Fruit fly (Drosophila melanogaster) whole organism, prepupa: ENCODE measurements around the gene CG34132.
A peak's percentile ranks its signal among the peaks of the same experiment; 100 is the strongest.

Experiments used
- Blimp-1 ChIP-seq: fragments of 200-800 bp; sonication (Bioruptor generic); optimal IDR thresholded peaks from 3 replicates; lab custom pipeline; 2017; ENCODE audit warnings: missing biosample characterization, missing genetic modification characterization, mild to moderate bottlenecking, moderate library complexity, missing genetic modification reagents
- CG10631 ChIP-seq: fragments of 200-800 bp; sonication (Bioruptor generic); optimal IDR thresholded peaks from 2 replicates; lab custom pipeline; 2016; ENCODE audit warnings: missing biosample characterization, missing genetic modification characterization
- CG11762 ChIP-seq: fragments of 200-800 bp; sonication (Bioruptor generic); optimal IDR thresholded peaks from 3 replicates; lab custom pipeline; 2016; ENCODE audit warnings: missing biosample characterization, missing genetic modification characterization; ENCODE audit not compliant: insufficient read depth
- CG1621 ChIP-seq: fragments of 200-800 bp; sonication (Bioruptor generic); optimal IDR thresholded peaks from 3 replicates; lab custom pipeline; 2018; ENCODE audit warnings: missing biosample characterization, mild to moderate bottlenecking, missing genetic modification characterization
- CG3032 ChIP-seq: fragments of 200-800 bp; optimal IDR thresholded peaks from 2 replicates; lab custom pipeline; 2019; ENCODE audit warnings: missing biosample characterization, mild to moderate bottlenecking, missing genetic modification characterization, moderate library complexity
- CG31627 ChIP-seq: fragments of 200-800 bp; sonication (Bioruptor generic); optimal IDR thresholded peaks from 3 replicates; lab custom pipeline; 2016; ENCODE audit warnings: missing biosample characterization, missing genetic modification characterization
- CG32006 ChIP-seq: fragments of 200-800 bp; sonication (Bioruptor generic); optimal IDR thresholded peaks from 3 replicates; lab custom pipeline; 2017; ENCODE audit warnings: missing biosample characterization, mild to moderate bottlenecking, missing genetic modification characterization
- CG4318 ChIP-seq: fragments of 200-800 bp; sonication (Bioruptor generic); optimal IDR thresholded peaks from 3 replicates; lab custom pipeline; 2017; ENCODE audit warnings: missing biosample characterization, mild to moderate bottlenecking, missing genetic modification characterization
- CG6163 ChIP-seq: fragments of 200-800 bp; sonication (Bioruptor generic); IDR thresholded peaks from 3 replicates; pipeline ENCODE4 v1.3.6; 2022; ENCODE audit warnings: missing biosample characterization, missing genetic modification characterization
- CG6276 ChIP-seq: fragments of 200-800 bp; sonication (Bioruptor generic); optimal IDR thresholded peaks from 2 replicates; lab custom pipeline; 2017; ENCODE audit warnings: missing biosample characterization, mild to moderate bottlenecking, missing genetic modification characterization
- CG6808 ChIP-seq: fragments of 200-800 bp; sonication (Bioruptor generic); optimal IDR thresholded peaks from 3 replicates; lab custom pipeline; 2017; ENCODE audit warnings: missing biosample characterization, missing genetic modification characterization, mild to moderate bottlenecking, moderate library complexity, missing genetic modification reagents
- CG6854 ChIP-seq: fragments of 200-800 bp; sonication (Bioruptor generic); optimal IDR thresholded peaks from 2 replicates; lab custom pipeline; 2017; ENCODE audit warnings: missing biosample characterization, mild to moderate bottlenecking, missing genetic modification characterization
- CG8119 ChIP-seq: fragments of 200-800 bp; sonication (Bioruptor generic); IDR thresholded peaks from 3 replicates; pipeline ENCODE4 v1.3.6; 2022; ENCODE audit warnings: missing biosample characterization, missing genetic modification characterization
- CG8319 ChIP-seq: fragments of 200-800 bp; sonication (Bioruptor generic); optimal IDR thresholded peaks from 3 replicates; lab custom pipeline; 2016; ENCODE audit warnings: missing biosample characterization, missing genetic modification characterization
- CG8632 ChIP-seq: fragments of 200-800 bp; sonication (Bioruptor generic); optimal IDR thresholded peaks from 3 replicates; lab custom pipeline; 2016; ENCODE audit warnings: missing biosample characterization, missing genetic modification characterization
- CG9139 ChIP-seq: fragments of 200-800 bp; sonication (Bioruptor generic); optimal IDR thresholded peaks from 3 replicates; lab custom pipeline; 2017; ENCODE audit warnings: missing biosample characterization, mild to moderate bottlenecking, missing genetic modification characterization
- Eip78C ChIP-seq: fragments of 200-800 bp; sonication (Bioruptor generic); peaks from one replicate; lab custom pipeline; 2016; ENCODE audit warnings: missing biosample characterization, missing genetic modification characterization
- Eip93F ChIP-seq: fragments of 200-800 bp; sonication (Bioruptor generic); optimal IDR thresholded peaks from 2 replicates; lab custom pipeline; 2016; ENCODE audit warnings: missing biosample characterization, mild to moderate bottlenecking, missing genetic modification characterization
- Ets21C ChIP-seq: fragments of 200-800 bp; sonication (Bioruptor generic); optimal IDR thresholded peaks from 3 replicates; lab custom pipeline; 2016; ENCODE audit warnings: missing biosample characterization, missing genetic modification characterization
- Ets96B ChIP-seq: fragments of 200-800 bp; optimal IDR thresholded peaks from 2 replicates; lab custom pipeline; 2019; ENCODE audit warnings: missing biosample characterization, mild to moderate bottlenecking, missing genetic modification characterization, moderate library complexity
- Gug ChIP-seq: fragments of 200-800 bp; sonication (Bioruptor generic); IDR thresholded peaks from 2 replicates; pipeline ENCODE4 v1.3.6; 2022; ENCODE audit warnings: missing biosample characterization, missing genetic modification characterization
- Hr38 ChIP-seq: sonication (Bioruptor generic); optimal IDR thresholded peaks from 2 replicates; lab custom pipeline; 2016; ENCODE audit warnings: missing biosample characterization, missing genetic modification characterization
- Hr39 ChIP-seq: fragments of 200-800 bp; sonication (Bioruptor generic); optimal IDR thresholded peaks from 2 replicates; lab custom pipeline; 2016; ENCODE audit warnings: missing biosample characterization, missing genetic modification characterization
- Hr4 ChIP-seq: fragments of 200-800 bp; sonication (Bioruptor generic); optimal IDR thresholded peaks from 3 replicates; lab custom pipeline; 2016; ENCODE audit warnings: missing biosample characterization, missing genetic modification characterization
- Lpt ChIP-seq: fragments of 200-800 bp; sonication (Bioruptor generic); optimal IDR thresholded peaks from 3 replicates; lab custom pipeline; 2016; ENCODE audit warnings: missing biosample characterization, missing genetic modification characterization
- Met ChIP-seq: fragments of 200-800 bp; sonication (Bioruptor generic); optimal IDR thresholded peaks from 3 replicates; lab custom pipeline; 2016; ENCODE audit warnings: missing biosample characterization, missing genetic modification characterization
- Smox ChIP-seq: fragments of 200-800 bp; sonication (Bioruptor generic); optimal IDR thresholded peaks from 3 replicates; lab custom pipeline; 2016; ENCODE audit warnings: missing biosample characterization, missing genetic modification characterization
- Sox102F ChIP-seq: fragments of 200-800 bp; sonication (Bioruptor generic); optimal IDR thresholded peaks from 2 replicates; lab custom pipeline; 2016; ENCODE audit warnings: missing biosample characterization, mild to moderate bottlenecking, missing genetic modification characterization
- Sox15 ChIP-seq: fragments of 200-800 bp; sonication (Bioruptor generic); optimal IDR thresholded peaks from 3 replicates; lab custom pipeline; 2016; ENCODE audit warnings: missing biosample characterization, missing genetic modification characterization
- achi ChIP-seq: fragments of 200-800 bp; sonication (Bioruptor generic); optimal IDR thresholded peaks from 3 replicates; lab custom pipeline; 2016; ENCODE audit warnings: missing biosample characterization, missing genetic modification characterization
- cyc ChIP-seq: fragments of 200-800 bp; sonication (Bioruptor generic); optimal IDR thresholded peaks from 3 replicates; lab custom pipeline; 2016; ENCODE audit warnings: missing biosample characterization, missing genetic modification characterization
- dac ChIP-seq: fragments of 200-800 bp; sonication (Bioruptor generic); optimal IDR thresholded peaks from 2 replicates; lab custom pipeline; 2017; ENCODE audit warnings: missing biosample characterization, mild to moderate bottlenecking, missing genetic modification characterization
- esn ChIP-seq: fragments of 200-800 bp; sonication (Bioruptor generic); optimal IDR thresholded peaks from 2 replicates; lab custom pipeline; 2016; ENCODE audit warnings: missing biosample characterization, mild to moderate bottlenecking, missing genetic modification characterization, moderate library complexity
- fd59A ChIP-seq: fragments of 200-800 bp; sonication (Bioruptor generic); optimal IDR thresholded peaks from 2 replicates; lab custom pipeline; 2017; ENCODE audit warnings: missing biosample characterization, mild to moderate bottlenecking, missing genetic modification characterization, missing genetic modification reagents
- lz ChIP-seq: fragments of 200-800 bp; sonication (Bioruptor generic); optimal IDR thresholded peaks from 3 replicates; lab custom pipeline; 2016; ENCODE audit warnings: missing biosample characterization, missing genetic modification characterization
- spab ChIP-seq: fragments of 200-800 bp; sonication (Bioruptor generic); optimal IDR thresholded peaks from 2 replicates; lab custom pipeline; 2017; ENCODE audit warnings: missing biosample characterization, mild to moderate bottlenecking, missing genetic modification characterization, missing genetic modification reagents
- ss ChIP-seq, 2 experiments: fragments of 200-800 bp; sonication (Bioruptor generic); optimal IDR thresholded peaks; 2 replicates in 1 of 2; 3 replicates in 1 of 2; lab custom pipeline; 2017 to 2018; ENCODE audit warnings: mild to moderate bottlenecking in 2 of 2, missing biosample characterization in 2 of 2, missing genetic modification characterization in 2 of 2, moderate library complexity in 1 of 2
- svp ChIP-seq: fragments of 200-800 bp; sonication (Bioruptor generic); peaks from one replicate; lab custom pipeline; 2016; ENCODE audit warnings: missing biosample characterization, missing genetic modification characterization
- topi ChIP-seq: fragments of 200-800 bp; sonication (Bioruptor generic); optimal IDR thresholded peaks from 3 replicates; lab custom pipeline; 2016; ENCODE audit warnings: missing biosample characterization, missing genetic modification characterization
- vri ChIP-seq: fragments of 200-800 bp; sonication (Bioruptor generic); optimal IDR thresholded peaks from 3 replicates; lab custom pipeline; 2016; ENCODE audit warnings: missing biosample characterization, mild to moderate bottlenecking, missing genetic modification characterization

CG34132 gene

DNA sequence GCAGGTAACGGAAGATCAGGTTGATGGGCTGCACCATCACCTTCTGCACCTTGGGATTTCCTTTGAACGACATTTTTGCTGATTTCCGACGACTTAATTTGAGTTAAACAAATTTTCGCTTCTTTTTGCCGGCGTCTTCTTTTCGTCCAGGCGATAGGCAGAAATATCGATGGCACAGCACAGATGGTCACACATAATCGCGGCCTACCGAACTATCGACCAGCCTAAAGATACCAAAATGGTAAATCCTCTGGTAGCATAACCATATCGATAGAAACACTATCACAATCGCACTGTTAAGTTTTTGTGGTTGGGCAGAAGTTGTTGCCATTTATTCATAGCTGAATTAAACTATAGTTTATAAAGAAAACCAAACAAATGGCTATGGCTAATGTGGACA lies at the start of gene CG34132, which contains the start of gene SmE:
Gene CG34132, plus strand, starts transcription at position 233 of the 400 bp plus-strand sequence.
Gene SmE, minus strand, starts transcription at position 180 of the 400 bp plus-strand sequence.
- TF ChIP-seq Met (GFP tag; lab: Kevin White, UChicago) (no peak), CG1621 (tag; lab: Kevin White, UChicago) (no peak), cyc (GFP tag; lab: Kevin White, UChicago) (no peak), Sox102F (GFP tag; lab: Kevin White, UChicago) (no peak), lz (GFP tag; lab: Kevin White, UChicago) (no peak), dac (GFP tag; lab: Kevin White, UChicago) (no peak), Hr38 (no peak), vri (no peak), topi (no peak), CG10631 (GFP tag; lab: Kevin White, UChicago) (no peak), Ets21C (GFP tag; lab: Kevin White, UChicago) (no peak), Blimp-1 (GFP tag; lab: Kevin White, UChicago) (no peak), Lpt (GFP tag; lab: Kevin White, UChicago) (no peak), ss (GFP tag; optimal IDR thresholded peaks at IDR 0.05; lab: Kevin White, UChicago) (no peak), CG6854 (GFP tag; lab: Kevin White, UChicago) (no peak), CG4318 (GFP tag; lab: Kevin White, UChicago) (no peak), CG8119 (GFP tag; lab: Robert Waterston, UW) (no peak), CG3032 (tag; lab: Kevin White, UChicago) (no peak)
- TF ChIP-seq, all 60 proteins: peak for 0

DNA sequence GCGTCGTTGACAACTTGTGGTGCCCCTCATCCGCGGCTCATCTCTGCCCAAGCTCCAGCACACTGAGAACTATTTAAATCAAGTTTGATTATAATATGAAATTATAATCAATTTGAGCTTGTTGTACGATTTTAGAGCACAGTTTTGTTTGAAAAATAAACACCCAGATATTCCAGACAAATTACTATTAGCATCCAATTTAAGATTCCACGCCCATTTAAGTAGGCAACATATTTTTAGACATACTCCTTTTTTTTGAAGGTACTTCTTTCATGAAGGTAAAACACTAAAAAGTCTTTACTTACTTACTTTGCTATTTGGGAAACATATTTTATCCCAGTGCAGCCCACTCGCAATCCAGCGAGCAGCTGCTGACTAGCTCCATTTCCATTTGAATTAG lies 47.3 kb upstream of the CG34132 start:
- no peak for TF ChIP-seq Lpt (GFP tag; lab: Kevin White, UChicago)
- peak; percentile 9 for TF ChIP-seq CG32006 (GFP tag; lab: Kevin White, UChicago)
- TF ChIP-seq svp (GFP tag; lab: Kevin White, UChicago) = peak; percentile 35
- TF ChIP-seq, all 60 proteins: peak for 2

DNA sequence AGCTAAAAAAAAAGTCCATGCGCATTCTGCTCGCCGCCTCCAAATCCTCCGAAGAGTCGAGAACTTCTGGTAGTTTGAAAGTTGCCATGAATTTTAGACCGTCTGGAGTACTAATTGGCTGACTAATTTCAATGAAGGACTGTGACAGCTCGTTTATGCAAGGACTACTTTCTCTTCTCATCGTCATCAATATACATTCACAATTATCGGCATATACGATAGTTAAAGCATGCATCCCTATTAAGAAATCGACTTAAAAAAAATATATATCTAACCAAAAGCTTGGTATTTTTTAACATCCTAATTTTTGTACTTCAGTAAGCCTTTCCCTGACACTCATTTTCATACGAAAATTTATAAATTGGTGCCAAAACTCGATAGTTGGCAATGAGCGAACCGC lies 45.2 kb upstream of the CG34132 start, which contains the start of gene CG14537:
Gene CG14537, plus strand, starts transcription at position 301 of the 400 bp plus-strand sequence.
- TF ChIP-seq CG6808 (GFP tag; lab: Kevin White, UChicago) = no peak
- no peak for TF ChIP-seq CG6163 (GFP tag; lab: Robert Waterston, UW)
- no peak for TF ChIP-seq CG6276
- TF ChIP-seq esn = no peak
- TF ChIP-seq Gug = no peak
- no peak for TF ChIP-seq lz (GFP tag; lab: Kevin White, UChicago)
- no peak for TF ChIP-seq CG9139 (GFP tag; lab: Kevin White, UChicago)
- no peak for TF ChIP-seq Eip93F (GFP tag; lab: Kevin White, UChicago)
- TF ChIP-seq achi (GFP tag; lab: Kevin White, UChicago) = no peak
- TF ChIP-seq Ets96B (tag; lab: Kevin White, UChicago) = no peak
- TF ChIP-seq CG8319 (GFP tag; lab: Kevin White, UChicago) = no peak
- no peak for TF ChIP-seq CG8632 (GFP tag; lab: Kevin White, UChicago)
- no peak for TF ChIP-seq Hr39 (GFP tag; lab: Kevin White, UChicago)
- TF ChIP-seq CG11762 = no peak
- TF ChIP-seq Sox15 (GFP tag; lab: Kevin White, UChicago) = no peak

DNA sequence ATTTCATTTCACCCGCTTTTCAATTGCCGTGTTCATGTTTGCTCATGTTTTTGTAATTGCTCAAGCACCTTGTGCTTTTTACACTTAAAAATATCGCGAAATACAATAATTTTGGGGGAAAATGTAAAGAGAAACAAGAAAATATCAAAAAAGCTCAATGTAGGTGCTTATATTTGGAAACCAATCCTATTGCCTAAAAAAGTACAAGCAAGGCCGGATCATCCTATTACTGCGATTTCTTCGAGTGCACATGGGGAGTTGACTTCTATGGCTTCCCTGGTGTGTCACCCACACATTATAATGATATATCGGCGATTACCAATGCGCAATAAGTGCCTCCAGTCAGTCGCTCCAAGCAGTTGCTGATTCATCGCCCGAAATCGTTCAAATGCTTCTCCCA lies 44.1 kb upstream of the CG34132 start:
- TF ChIP-seq Hr4 (GFP tag; lab: Kevin White, UChicago) = no peak
- peak; percentile 45 for TF ChIP-seq Eip78C (GFP tag; lab: Kevin White, UChicago)
- TF ChIP-seq Sox102F (GFP tag; lab: Kevin White, UChicago) = peak; percentile 52
- TF ChIP-seq CG4318 (GFP tag; lab: Kevin White, UChicago) = no peak
- TF ChIP-seq topi = peak; percentile 18
- TF ChIP-seq CG8119 (GFP tag; lab: Robert Waterston, UW) = no peak
- no peak for TF ChIP-seq spab (GFP tag; lab: Kevin White, UChicago)
- no peak for TF ChIP-seq CG8632 (GFP tag; lab: Kevin White, UChicago)
- TF ChIP-seq lz (GFP tag; lab: Kevin White, UChicago) = peak; percentile 21
- TF ChIP-seq Hr39 (GFP tag; lab: Kevin White, UChicago) = peak; percentile 55
- no peak for TF ChIP-seq CG6808 (GFP tag; lab: Kevin White, UChicago)
- peak; percentile 52 for TF ChIP-seq CG31627 (GFP tag; lab: Kevin White, UChicago)
- no peak for TF ChIP-seq fd59A (GFP tag; lab: Kevin White, UChicago)
- TF ChIP-seq CG8319 (GFP tag; lab: Kevin White, UChicago) = no peak
- peak; percentile 49 for TF ChIP-seq svp (GFP tag; lab: Kevin White, UChicago)
- no peak for TF ChIP-seq Sox15 (GFP tag; lab: Kevin White, UChicago)
- TF ChIP-seq esn = peak; percentile 51
- TF ChIP-seq cyc (GFP tag; lab: Kevin White, UChicago) = peak; percentile 36
- peak; percentile 31 for TF ChIP-seq Smox (GFP tag; lab: Kevin White, UChicago)
- TF ChIP-seq vri = peak; percentile 10
